Worm (Caenorhabditis elegans) whole organism, L4 larva: ENCODE data around the gene ncr-2.

Source experiments
- F10B5.3 ChIP-seq: sonication (generic microtip); optimal IDR thresholded peaks from 2 replicates; lab custom pipeline; 2016; ENCODE audit warnings: mild to moderate bottlenecking, missing genetic modification characterization, missing compliant biosample characterization
- ZK546.5 ChIP-seq, 2 experiments: sonication (generic microtip); optimal IDR thresholded peaks; 2 replicates each; lab custom pipeline; 2017; ENCODE audit warnings: missing biosample characterization in 2 of 2, missing genetic modification characterization in 2 of 2
- aha-1 ChIP-seq: fragments of 150-350 bp; peaks from one replicate; lab custom pipeline; 2014; ENCODE audit warnings: missing biosample characterization, missing genetic modification characterization
- ama-1 ChIP-seq: fragments of 150-350 bp; optimal IDR thresholded peaks from 2 replicates; lab custom pipeline; 2014; ENCODE audit warnings: inconsistent platforms, mixed read lengths
- attf-4 ChIP-seq: sonication (generic microtip); optimal IDR thresholded peaks from 3 replicates; lab custom pipeline; 2017; ENCODE audit warnings: missing biosample characterization, missing genetic modification characterization
- ceh-44 ChIP-seq: fragments of 200-800 bp; sonication (Bioruptor generic); IDR thresholded peaks from 2 replicates; pipeline ENCODE4 v1.3.6; 2022; ENCODE audit warnings: missing genetic modification reagents, missing genetic modification characterization, missing compliant biosample characterization
- ctbp-1 ChIP-seq: fragments of 200-800 bp; sonication (Bioruptor generic); IDR thresholded peaks from 2 replicates; pipeline ENCODE4 v1.3.6; 2022; ENCODE audit warnings: missing genetic modification reagents, missing genetic modification characterization, missing compliant biosample characterization
- daf-12 ChIP-seq: fragments of 150-350 bp; optimal IDR thresholded peaks from 2 replicates; lab custom pipeline; 2014; ENCODE audit warnings: missing biosample characterization, missing genetic modification reagents, missing genetic modification characterization
- daf-8 ChIP-seq: fragments of 200-800 bp; sonication (Bioruptor generic); IDR thresholded peaks from 2 replicates; pipeline ENCODE4 v1.3.6; 2022; ENCODE audit warnings: missing genetic modification characterization, missing compliant biosample characterization
- dmd-6 ChIP-seq: fragments of 200-800 bp; sonication (Bioruptor generic); IDR thresholded peaks from 2 replicates; pipeline ENCODE4 v1.3.6; 2022; ENCODE audit warnings: missing genetic modification reagents, missing genetic modification characterization, missing compliant biosample characterization
- dmd-8 ChIP-seq: fragments of 200-800 bp; sonication (Bioruptor generic); IDR thresholded peaks from 2 replicates; pipeline ENCODE4 v1.3.6; 2022; ENCODE audit warnings: missing genetic modification characterization, missing compliant biosample characterization
- dmd-9 ChIP-seq: fragments of 200-800 bp; sonication (Bioruptor generic); IDR thresholded peaks from 2 replicates; pipeline ENCODE4 v1.3.6; 2022; ENCODE audit warnings: missing genetic modification reagents, missing genetic modification characterization, missing compliant biosample characterization
- dpl-1 ChIP-seq: fragments of 150-350 bp; optimal IDR thresholded peaks from 2 replicates; lab custom pipeline; 2014; ENCODE audit warnings: missing biosample characterization, missing genetic modification reagents, missing genetic modification characterization
- duxl-1 ChIP-seq: sonication (generic microtip); optimal IDR thresholded peaks from 2 replicates; lab custom pipeline; 2016; ENCODE audit warnings: mild to moderate bottlenecking, missing genetic modification characterization, moderate library complexity, missing compliant biosample characterization; ENCODE audit not compliant: poor library complexity
- dve-1 ChIP-seq: sonication (generic microtip); optimal IDR thresholded peaks from 2 replicates; lab custom pipeline; 2017; ENCODE audit warnings: antibody characterized with exemption, mild to moderate bottlenecking, missing genetic modification characterization, missing compliant biosample characterization; ENCODE audit not compliant: insufficient read depth
- egl-43 ChIP-seq: fragments of 200-800 bp; sonication (Bioruptor generic); IDR thresholded peaks from 2 replicates; pipeline ENCODE4 v1.3.6; 2022; ENCODE audit warnings: missing genetic modification reagents, missing genetic modification characterization, missing compliant biosample characterization
- hif-1 ChIP-seq, 2 experiments: sonication (generic microtip); optimal IDR thresholded peaks; 2 replicates each; lab custom pipeline; 2016 to 2017; ENCODE audit warnings: missing compliant biosample characterization in 2 of 2, missing genetic modification characterization in 2 of 2, missing genetic modification reagents in 2 of 2, missing genotype in 2 of 2, mild to moderate bottlenecking in 1 of 2
- hlh-11 ChIP-seq: fragments of 200-800 bp; sonication (Bioruptor generic); optimal IDR thresholded peaks from 2 replicates; lab custom pipeline; 2018; ENCODE audit warnings: mild to moderate bottlenecking, missing genetic modification characterization, missing compliant biosample characterization
- hmg-1.1 ChIP-seq: fragments of 200-800 bp; sonication (Bioruptor generic); IDR thresholded peaks from 2 replicates; pipeline ENCODE4 v1.3.6; 2022; ENCODE audit warnings: missing genetic modification reagents, missing genetic modification characterization, missing compliant biosample characterization
- lin-15B ChIP-seq: fragments of 150-350 bp; sonication (generic microtip); optimal IDR thresholded peaks from 3 replicates; lab custom pipeline; 2014; ENCODE audit warnings: missing biosample characterization, missing genetic modification characterization
- lin-29 ChIP-seq: fragments of 200-800 bp; sonication (Bioruptor generic); IDR thresholded peaks from 2 replicates; pipeline ENCODE4 v1.3.6; 2022; ENCODE audit warnings: missing genetic modification reagents, missing genetic modification characterization, missing compliant biosample characterization
- lin-38 ChIP-seq: fragments of 200-800 bp; sonication (Bioruptor generic); IDR thresholded peaks from 2 replicates; pipeline ENCODE4 v1.3.6; 2022; ENCODE audit warnings: missing genetic modification reagents, missing genetic modification characterization, missing compliant biosample characterization
- lin-39 ChIP-seq: fragments of 150-350 bp; optimal IDR thresholded peaks from 2 replicates; lab custom pipeline; 2014; ENCODE audit warnings: missing biosample characterization, missing genetic modification reagents, missing genetic modification characterization
- mes-2 ChIP-seq: sonication (generic microtip); optimal IDR thresholded peaks from 2 replicates; lab custom pipeline; 2016; ENCODE audit warnings: missing genotype, mild to moderate bottlenecking, missing genetic modification characterization, missing compliant biosample characterization; ENCODE audit not compliant: poor library complexity, severe bottlenecking
- mxl-3 ChIP-seq: fragments of 200-800 bp; sonication (Bioruptor generic); optimal IDR thresholded peaks from 2 replicates; lab custom pipeline; 2018; ENCODE audit warnings: mild to moderate bottlenecking, missing genetic modification characterization, missing compliant biosample characterization
- nhr-25 ChIP-seq: sonication (generic microtip); optimal IDR thresholded peaks from 2 replicates; lab custom pipeline; 2017; ENCODE audit warnings: missing genetic modification characterization, mild to moderate bottlenecking, missing compliant biosample characterization, antibody characterized with exemption, moderate library complexity, borderline replicate concordance; ENCODE audit not compliant: insufficient read depth
- nhr-48 ChIP-seq: sonication (generic microtip); optimal IDR thresholded peaks from 2 replicates; lab custom pipeline; 2016; ENCODE audit warnings: mild to moderate bottlenecking, missing genetic modification characterization, missing compliant biosample characterization
- nhr-6 ChIP-seq: fragments of 150-350 bp; optimal IDR thresholded peaks from 2 replicates; lab custom pipeline; 2014; ENCODE audit warnings: missing biosample characterization, missing genetic modification characterization
- pha-4 ChIP-seq, 2 experiments: fragments of 150-350 bp in 1 of 2; fragments of 200-800 bp in 1 of 2; sonication (Bioruptor generic) in 1 of 2; IDR thresholded peaks in 1 of 2; optimal IDR thresholded peaks in 1 of 2; 2 replicates each; pipeline versions ENCODE4 v1.3.6 to Lab custom; 2014 to 2022; ENCODE audit warnings: missing genetic modification characterization in 2 of 2, missing genetic modification reagents in 2 of 2, missing biosample characterization in 1 of 2, missing compliant biosample characterization in 1 of 2
- pqm-1 ChIP-seq: sonication (generic microtip); optimal IDR thresholded peaks from 2 replicates; lab custom pipeline; 2017; ENCODE audit warnings: missing biosample characterization, missing genetic modification characterization
- sdz-12 ChIP-seq: fragments of 200-800 bp; sonication (Bioruptor generic); optimal IDR thresholded peaks from 2 replicates; lab custom pipeline; 2018; ENCODE audit warnings: mild to moderate bottlenecking, missing genetic modification characterization, missing compliant biosample characterization
- set-16 ChIP-seq: fragments of 200-800 bp; sonication (Bioruptor generic); IDR thresholded peaks from 2 replicates; pipeline ENCODE4 v1.3.6; 2022; ENCODE audit warnings: missing genetic modification reagents, missing genetic modification characterization, missing compliant biosample characterization
- snpc-1.2 ChIP-seq: fragments of 200-800 bp; sonication (Bioruptor generic); IDR thresholded peaks from 2 replicates; pipeline ENCODE4 v1.3.6; 2022; ENCODE audit warnings: missing genetic modification reagents, missing genetic modification characterization, missing compliant biosample characterization
- snpc-4 ChIP-seq: fragments of 150-350 bp; optimal IDR thresholded peaks from 2 replicates; lab custom pipeline; 2014; ENCODE audit warnings: missing biosample characterization, missing genetic modification characterization
- spr-3 ChIP-seq: fragments of 200-800 bp; sonication (Bioruptor generic); optimal IDR thresholded peaks from 2 replicates; lab custom pipeline; 2018; ENCODE audit warnings: mild to moderate bottlenecking, missing genetic modification characterization, missing compliant biosample characterization
- unc-62 ChIP-seq, 3 experiments: fragments of 150-350 bp in 1 of 3; sonication (generic microtip); optimal IDR thresholded peaks in 2 of 3; peaks in 1 of 3; 1 replicate in 1 of 3; 2 replicates in 2 of 3; lab custom pipeline; 2014 to 2017; ENCODE audit warnings: missing biosample characterization in 3 of 3, missing genetic modification characterization in 3 of 3, missing genetic modification reagents in 3 of 3, missing genotype in 1 of 3
- vab-7 ChIP-seq: fragments of 200-800 bp; sonication (Bioruptor generic); IDR thresholded peaks from 2 replicates; pipeline ENCODE4 v1.3.6; 2022; ENCODE audit warnings: missing genetic modification reagents, missing genetic modification characterization, missing compliant biosample characterization
- zfp-3 ChIP-seq: fragments of 200-800 bp; sonication (Bioruptor generic); conservative IDR thresholded peaks from 2 replicates; pipeline ENCODE4 v1.3.6; 2022; ENCODE audit warnings: missing genetic modification reagents, missing genetic modification characterization, missing compliant biosample characterization
- zip-11 ChIP-seq: fragments of 200-800 bp; sonication (Bioruptor generic); IDR thresholded peaks from 2 replicates; pipeline ENCODE4 v1.3.6; 2022; ENCODE audit warnings: missing genetic modification characterization, missing compliant biosample characterization
- zip-2 ChIP-seq: fragments of 150-350 bp; optimal IDR thresholded peaks from 2 replicates; lab custom pipeline; 2014; ENCODE audit warnings: missing biosample characterization, missing genetic modification characterization
- ztf-7 ChIP-seq: fragments of 150-350 bp; optimal IDR thresholded peaks from 2 replicates; lab custom pipeline; 2014; ENCODE audit warnings: missing biosample characterization, missing genetic modification characterization

The ncr-2 gene

DNA sequence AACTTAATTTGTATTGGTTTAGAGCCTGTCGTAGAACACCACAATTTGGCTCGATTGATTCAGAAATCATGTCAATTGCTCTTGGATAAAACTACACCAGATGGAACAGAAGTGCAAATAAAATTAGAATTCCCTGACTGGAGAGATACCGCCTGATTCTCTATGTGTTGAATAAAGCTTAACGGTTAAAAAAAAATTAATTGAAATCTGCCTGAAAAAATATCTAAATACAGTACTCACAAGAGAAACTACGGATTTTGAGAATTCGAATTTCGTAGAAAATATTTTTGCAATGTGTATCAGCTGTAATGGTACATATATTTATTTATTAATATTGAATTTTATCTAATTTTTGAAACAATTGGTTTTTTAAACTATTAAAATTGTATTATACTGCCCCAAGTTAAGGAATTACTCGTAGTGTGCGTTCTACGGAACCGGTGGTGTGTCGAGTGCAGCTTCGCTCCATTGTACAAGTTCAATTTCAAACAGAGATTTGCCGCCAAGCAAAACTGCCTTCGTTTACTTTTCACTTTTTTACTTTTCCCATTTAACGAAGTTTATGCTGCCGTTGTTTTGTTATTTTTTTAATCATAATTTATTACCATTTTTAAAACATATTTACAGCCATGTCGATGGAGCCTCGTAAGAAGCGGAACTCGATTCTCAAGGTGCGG lies 8.0 kb upstream of the ncr-2 start, which contains the start of gene knl-1 (continued):
- TF ChIP-seq lin-38 (GFP tag; lab: Robert Waterston, UW) = peak; percentile 94
- TF ChIP-seq nhr-25 (tag; lab: Kevin White, UChicago) = peak; percentile 19
- TF ChIP-seq vab-7 = peak; percentile 34; the same call in 1 of the 2 replicates
- TF ChIP-seq dpl-1 (GFP tag; lab: Kevin White, UChicago) = peak; percentile 75

DNA sequence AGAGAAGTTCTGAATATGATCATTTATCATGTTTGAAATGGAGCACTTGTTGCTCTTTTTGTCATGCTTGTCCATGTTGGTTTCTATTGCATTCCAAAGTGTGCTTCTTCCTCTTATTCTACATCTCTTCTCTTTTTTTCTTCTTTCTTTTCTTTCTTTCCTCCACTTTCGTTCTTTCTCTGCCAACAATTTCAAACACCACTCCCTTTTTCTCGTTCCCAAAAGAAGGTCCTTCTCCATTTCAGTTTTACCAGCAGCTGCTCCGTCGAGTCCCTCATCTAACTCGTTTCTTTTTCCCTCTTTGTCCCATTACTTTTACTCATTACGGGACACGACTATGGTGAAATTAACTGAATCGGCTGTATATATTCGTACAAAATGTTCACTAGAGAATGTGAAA lies 3.2 kb upstream of the ncr-2 start, which contains the start of gene F09G8.5:
Gene F09G8.5 (plus strand): TSS at position 38 of the 400 bp plus-strand sequence.
- TF ChIP-seq spr-3 (GFP tag; lab: Kevin White, UChicago) (no peak), F10B5.3 (tag; lab: Kevin White, UChicago) (no peak), ztf-7 (tag; lab: Kevin White, UChicago) (no peak), snpc-4 (no peak), dmd-8 (GFP tag; lab: Robert Waterston, UW) (no peak), duxl-1 (tag; lab: Kevin White, UChicago) (no peak), ceh-44 (no peak), aha-1 (tag; lab: Kevin White, UChicago) (no peak), mes-2 (no peak), ZK546.5 (tag; optimal IDR thresholded peaks at IDR 0.05; lab: Kevin White, UChicago) (no peak), ama-1 (lab: Kevin White, UChicago) (no peak), nhr-6 (tag; lab: Kevin White, UChicago) (no peak)

DNA sequence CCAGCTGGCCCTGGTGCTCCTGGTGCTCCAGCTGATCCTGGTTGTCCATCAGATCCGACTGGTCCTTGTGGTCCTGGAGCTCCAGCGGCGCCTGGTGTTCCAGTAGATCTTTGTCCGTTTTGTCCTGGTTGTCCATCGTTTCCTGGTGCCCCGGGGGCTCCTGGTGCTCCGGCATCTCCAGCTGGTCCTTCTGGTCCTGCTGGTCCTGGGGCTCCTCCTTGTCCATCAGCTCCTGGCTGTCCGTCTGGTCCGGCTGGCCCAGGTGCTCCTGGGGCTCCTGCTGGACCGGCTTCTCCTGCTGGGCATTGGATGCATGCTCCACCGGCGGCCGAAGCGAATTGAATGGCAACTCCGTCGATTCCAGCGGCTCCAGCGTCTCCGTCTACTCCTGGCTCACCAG lies 4.5 kb downstream of the ncr-2 start:
- no peak for TF ChIP-seq dve-1
- 0 out of 2 replicates have a peak, but pooled peaks have one; percentile 17 for TF ChIP-seq egl-43 (GFP tag; lab: Robert Waterston, UW)
- no peak for TF ChIP-seq unc-62 (GFP tag; optimal IDR thresholded peaks at IDR 0.05 in 1 of 2; lab: Kevin White, UChicago)
- no peak for TF ChIP-seq unc-62 (tag; optimal IDR thresholded peaks at IDR 0.05; lab: Kevin White, UChicago)
- TF ChIP-seq nhr-48 = no peak
- TF ChIP-seq zip-11 (GFP tag; lab: Robert Waterston, UW) = no peak
- no peak for TF ChIP-seq daf-8
- no peak for TF ChIP-seq snpc-1.2 (GFP tag; lab: Robert Waterston, UW)
- TF ChIP-seq attf-4 = no peak
- no peak for TF ChIP-seq nhr-25 (tag; lab: Kevin White, UChicago)
- no peak for TF ChIP-seq pqm-1 (tag; lab: Kevin White, UChicago)
- no peak; the same call in 1 of the 2 replicates for TF ChIP-seq pha-4 (GFP tag; IDR thresholded peaks at IDR 0.05; lab: Robert Waterston, UW)
- TF ChIP-seq pha-4 (tag; optimal IDR thresholded peaks at IDR 0.05; lab: Kevin White, UChicago) = no peak
- no peak for TF ChIP-seq lin-15B (tag; lab: Kevin White, UChicago)
- TF ChIP-seq ctbp-1 = no peak
- TF ChIP-seq hlh-11 (tag; lab: Kevin White, UChicago) = no peak
- TF ChIP-seq daf-12 = no peak
- peak; percentile 10 for TF ChIP-seq mes-2
- no peak for TF ChIP-seq dpl-1 (GFP tag; lab: Kevin White, UChicago)
- TF ChIP-seq zip-2 (tag; lab: Kevin White, UChicago) = no peak
- TF ChIP-seq zfp-3 = no peak
- TF ChIP-seq hmg-1.1 (GFP tag; lab: Robert Waterston, UW) = no peak
- TF ChIP-seq ZK546.5 (tag; optimal IDR thresholded peaks at IDR 0.05; lab: Kevin White, UChicago) = no peak
- TF ChIP-seq sdz-12 (GFP tag; lab: Kevin White, UChicago) = peak; percentile 51
- no peak for TF ChIP-seq dmd-9
- TF ChIP-seq lin-29 (GFP tag; lab: Robert Waterston, UW) = no peak
- TF ChIP-seq mxl-3 (GFP tag; lab: Kevin White, UChicago) = no peak
- no peak for TF ChIP-seq hif-1 (tag; optimal IDR thresholded peaks at IDR 0.05; lab: Kevin White, UChicago)
- TF ChIP-seq duxl-1 (tag; lab: Kevin White, UChicago) = no peak
- TF ChIP-seq set-16 = peak; percentile 98
- TF ChIP-seq dmd-6 (GFP tag; lab: Robert Waterston, UW) = no peak
- 0 out of 2 replicates have a peak, but pooled peaks have one; percentile 15 for TF ChIP-seq lin-38 (GFP tag; lab: Robert Waterston, UW)
- TF ChIP-seq lin-39 (tag; lab: Kevin White, UChicago) = no peak
- no peak for TF ChIP-seq nhr-6 (tag; lab: Kevin White, UChicago)
